Fruit fly (Drosophila melanogaster) whole organism, embryonic: ENCODE measurements around the gene kairos.

Experiments used
- Aef1 ChIP-seq: fragments of 200-800 bp; sonication (Bioruptor generic); IDR thresholded peaks from 3 replicates; pipeline ENCODE4 v1.3.6; 2022; ENCODE audit warnings: missing biosample characterization, missing genetic modification characterization
- Atf-2 ChIP-seq: fragments of 200-800 bp; sonication (Bioruptor generic); optimal IDR thresholded peaks from 2 replicates; lab custom pipeline; 2016; ENCODE audit warnings: missing biosample characterization, missing genetic modification characterization
- CG10209 ChIP-seq: fragments of 200-800 bp; sonication (Bioruptor generic); optimal IDR thresholded peaks from 3 replicates; lab custom pipeline; 2017; ENCODE audit warnings: missing biosample characterization, mild to moderate bottlenecking, missing genetic modification characterization, missing genetic modification reagents
- CG12155 ChIP-seq: fragments of 200-800 bp; sonication (Bioruptor generic); optimal IDR thresholded peaks from 3 replicates; lab custom pipeline; 2016; ENCODE audit warnings: missing biosample characterization, missing genetic modification characterization
- CG12744 ChIP-seq: fragments of 200-800 bp; sonication (Bioruptor generic); optimal IDR thresholded peaks from 2 replicates; lab custom pipeline; 2016; ENCODE audit warnings: missing biosample characterization, missing genetic modification characterization
- CG13894 ChIP-seq: fragments of 200-800 bp; sonication (Bioruptor generic); optimal IDR thresholded peaks from 3 replicates; lab custom pipeline; 2018; ENCODE audit warnings: missing biosample characterization, mild to moderate bottlenecking, missing genetic modification characterization, moderate library complexity
- CG14710 ChIP-seq: fragments of 200-800 bp; sonication (Bioruptor generic); optimal IDR thresholded peaks from 3 replicates; lab custom pipeline; 2019; ENCODE audit warnings: missing biosample characterization, mild to moderate bottlenecking, missing genetic modification characterization, moderate library complexity
- CG14965 ChIP-seq: fragments of 200-800 bp; sonication (Bioruptor generic); optimal IDR thresholded peaks from 2 replicates; lab custom pipeline; 2016; ENCODE audit warnings: missing biosample characterization, missing genetic modification characterization, borderline replicate concordance
- CG17385 ChIP-seq: fragments of 200-800 bp; sonication (Bioruptor generic); optimal IDR thresholded peaks from 3 replicates; lab custom pipeline; 2018; ENCODE audit warnings: missing biosample characterization, mild to moderate bottlenecking, missing genetic modification characterization
- CG18476 ChIP-seq: fragments of 200-800 bp; sonication (Bioruptor generic); optimal IDR thresholded peaks from 2 replicates; lab custom pipeline; 2016; ENCODE audit warnings: missing biosample characterization, mild to moderate bottlenecking, missing genetic modification characterization
- CG32532 ChIP-seq: fragments of 200-800 bp; sonication (Bioruptor generic); IDR thresholded peaks from 2 replicates; pipeline ENCODE4 v1.3.6; 2022; ENCODE audit warnings: missing biosample characterization, missing genetic modification characterization
- CG3838 ChIP-seq: fragments of 200-800 bp; sonication (Bioruptor generic); optimal IDR thresholded peaks from 3 replicates; lab custom pipeline; 2016; ENCODE audit warnings: missing biosample characterization, missing genetic modification characterization
- CG4854 ChIP-seq: fragments of 200-800 bp; sonication (Bioruptor generic); optimal IDR thresholded peaks from 2 replicates; lab custom pipeline; 2016; ENCODE audit warnings: missing biosample characterization, missing genetic modification characterization, inconsistent platforms
- CG6654 ChIP-seq: fragments of 200-800 bp; sonication (Bioruptor generic); optimal IDR thresholded peaks from 2 replicates; lab custom pipeline; 2017; ENCODE audit warnings: missing biosample characterization, mild to moderate bottlenecking, missing genetic modification characterization
- CG7271 ChIP-seq: fragments of 200-800 bp; sonication (Bioruptor generic); optimal IDR thresholded peaks from 2 replicates; lab custom pipeline; 2018; ENCODE audit warnings: missing biosample characterization, mild to moderate bottlenecking, missing genetic modification characterization, moderate library complexity
- CHES-1-like ChIP-seq: fragments of 200-800 bp; sonication (Bioruptor generic); optimal IDR thresholded peaks from 2 replicates; lab custom pipeline; 2016; ENCODE audit warnings: missing biosample characterization, missing genetic modification characterization
- CrebB ChIP-seq: fragments of 200-800 bp; sonication (Bioruptor generic); optimal IDR thresholded peaks from 3 replicates; lab custom pipeline; 2018; ENCODE audit warnings: missing biosample characterization, mild to moderate bottlenecking, missing genetic modification characterization
- D ChIP-seq, 2 experiments: fragments of 200-800 bp in 1 of 2; fragments of >200 bp in 1 of 2; sonication (Bioruptor generic) in 1 of 2; optimal IDR thresholded peaks; 2 replicates in 1 of 2; 3 replicates in 1 of 2; lab custom pipeline; 2017; ENCODE audit warnings: mild to moderate bottlenecking in 1 of 2, missing biosample characterization in 1 of 2, missing genetic modification characterization in 1 of 2, missing genetic modification reagents in 1 of 2
- Elba2 ChIP-seq: fragments of 200-800 bp; sonication (Bioruptor generic); optimal IDR thresholded peaks from 3 replicates; lab custom pipeline; 2016; ENCODE audit warnings: missing biosample characterization, missing genetic modification characterization
- HLHmδ ChIP-seq: fragments of 200-800 bp; sonication (Bioruptor generic); optimal IDR thresholded peaks from 2 replicates; lab custom pipeline; 2018; ENCODE audit warnings: missing biosample characterization, mild to moderate bottlenecking, missing genetic modification characterization, moderate library complexity
- Hey ChIP-seq: fragments of 200-800 bp; sonication (Bioruptor generic); optimal IDR thresholded peaks from 3 replicates; lab custom pipeline; 2018; ENCODE audit warnings: missing biosample characterization, mild to moderate bottlenecking, missing genetic modification characterization
- Mad ChIP-seq: fragments of 200-800 bp; sonication (Bioruptor generic); optimal IDR thresholded peaks from 2 replicates; lab custom pipeline; 2016; ENCODE audit warnings: missing biosample characterization, missing genetic modification characterization
- NC2β ChIP-seq: fragments of 200-800 bp; sonication (Bioruptor generic); optimal IDR thresholded peaks from 2 replicates; lab custom pipeline; 2016; ENCODE audit warnings: missing biosample characterization, missing genetic modification characterization
- Nf-YC ChIP-seq: fragments of 200-800 bp; optimal IDR thresholded peaks from 3 replicates; lab custom pipeline; 2019; ENCODE audit warnings: missing biosample characterization, mild to moderate bottlenecking, missing genetic modification characterization, moderate library complexity
- Oaz ChIP-seq: fragments of 200-800 bp; sonication (Bioruptor generic); IDR thresholded peaks from 2 replicates; pipeline ENCODE4 v1.3.6; 2022; ENCODE audit warnings: missing biosample characterization, missing genetic modification characterization
- Oli ChIP-seq: fragments of 200-800 bp; sonication (Bioruptor generic); optimal IDR thresholded peaks from 2 replicates; lab custom pipeline; 2018; ENCODE audit warnings: missing biosample characterization, mild to moderate bottlenecking, missing genetic modification characterization, moderate library complexity
- Opbp ChIP-seq: fragments of 200-800 bp; sonication (Bioruptor generic); IDR thresholded peaks from 3 replicates; pipeline ENCODE4 v1.3.6; 2022; ENCODE audit warnings: missing biosample characterization, missing genetic modification characterization; ENCODE audit not compliant: partially characterized antibody
- Sox102F ChIP-seq: fragments of 200-800 bp; sonication (Bioruptor generic); optimal IDR thresholded peaks from 2 replicates; lab custom pipeline; 2018; ENCODE audit warnings: missing biosample characterization, mild to moderate bottlenecking, missing genetic modification characterization, moderate library complexity
- ab ChIP-seq: fragments of 200-800 bp; sonication (Bioruptor generic); optimal IDR thresholded peaks from 2 replicates; lab custom pipeline; 2016; ENCODE audit warnings: missing biosample characterization, missing genetic modification characterization
- bigmax ChIP-seq: fragments of 200-800 bp; sonication (Bioruptor generic); optimal IDR thresholded peaks from 2 replicates; lab custom pipeline; 2018; ENCODE audit warnings: missing biosample characterization, mild to moderate bottlenecking, missing genetic modification characterization
- cwo ChIP-seq: fragments of 200-800 bp; sonication (Bioruptor generic); optimal IDR thresholded peaks from 3 replicates; lab custom pipeline; 2017; ENCODE audit warnings: missing biosample characterization, missing genetic modification characterization, mild to moderate bottlenecking, moderate library complexity, missing genetic modification reagents
- danr ChIP-seq: fragments of 200-800 bp; sonication (Bioruptor generic); IDR thresholded peaks from 2 replicates; pipeline ENCODE4 v1.3.6; 2022; ENCODE audit warnings: missing biosample characterization, missing genetic modification characterization
- ems ChIP-seq: fragments of 200-800 bp; sonication (Bioruptor generic); optimal IDR thresholded peaks from 3 replicates; lab custom pipeline; 2016; ENCODE audit warnings: missing biosample characterization, missing genetic modification characterization
- eyg ChIP-seq: fragments of 200-800 bp; sonication (Bioruptor generic); optimal IDR thresholded peaks from 3 replicates; lab custom pipeline; 2016; ENCODE audit warnings: missing biosample characterization, missing genetic modification characterization
- fd96Cb ChIP-seq: fragments of 200-800 bp; sonication (Bioruptor generic); optimal IDR thresholded peaks from 2 replicates; lab custom pipeline; 2018; ENCODE audit warnings: missing biosample characterization, mild to moderate bottlenecking, missing genetic modification characterization, moderate library complexity
- gce ChIP-seq: fragments of 200-800 bp; sonication (Bioruptor generic); IDR thresholded peaks from 3 replicates; pipeline ENCODE4 v1.3.6; 2022; ENCODE audit warnings: missing biosample characterization, missing genetic modification characterization
- gsb-n ChIP-seq: fragments of 200-800 bp; sonication (Bioruptor generic); optimal IDR thresholded peaks from 3 replicates; lab custom pipeline; 2018; ENCODE audit warnings: missing biosample characterization, mild to moderate bottlenecking, missing genetic modification characterization
- gt ChIP-seq: fragments of 200-800 bp; sonication (Bioruptor generic); IDR thresholded peaks from 2 replicates; pipeline ENCODE4 v1.3.6; 2022; ENCODE audit warnings: missing biosample characterization, missing genetic modification characterization
- hb ChIP-seq: fragments of 200-800 bp; sonication (Bioruptor generic); IDR thresholded peaks from 3 replicates; pipeline ENCODE4 v1.3.6; 2022; ENCODE audit warnings: missing biosample characterization, missing genetic modification characterization; ENCODE audit not compliant: partially characterized antibody
- inv ChIP-seq: fragments of 200-800 bp; sonication (Bioruptor generic); IDR thresholded peaks from 2 replicates; pipeline ENCODE4 v1.3.6; 2022; ENCODE audit warnings: missing biosample characterization, missing genetic modification characterization; ENCODE audit not compliant: partially characterized antibody
- luna ChIP-seq: fragments of 200-800 bp; sonication (Bioruptor generic); optimal IDR thresholded peaks from 2 replicates; lab custom pipeline; 2016; ENCODE audit warnings: missing biosample characterization, missing genetic modification characterization
- mam ChIP-seq: fragments of 200-800 bp; sonication (Bioruptor generic); optimal IDR thresholded peaks from 3 replicates; lab custom pipeline; 2016; ENCODE audit warnings: missing biosample characterization, missing genetic modification characterization
- mirr ChIP-seq: fragments of 200-800 bp; sonication (Bioruptor generic); optimal IDR thresholded peaks from 3 replicates; lab custom pipeline; 2018; ENCODE audit warnings: missing biosample characterization, mild to moderate bottlenecking, missing genetic modification characterization
- row ChIP-seq: fragments of 200-800 bp; sonication (Bioruptor generic); IDR thresholded peaks from 3 replicates; pipeline ENCODE4 v1.3.6; 2022; ENCODE audit warnings: missing biosample characterization, missing genetic modification characterization
- sens-2 ChIP-seq: fragments of 200-800 bp; sonication (Bioruptor generic); IDR thresholded peaks from 2 replicates; pipeline ENCODE4 v1.3.6; 2022; ENCODE audit warnings: missing biosample characterization, missing genetic modification characterization
- sim ChIP-seq: fragments of 200-800 bp; sonication (Bioruptor generic); IDR thresholded peaks from 2 replicates; pipeline ENCODE4 v1.3.6; 2022; ENCODE audit warnings: missing biosample characterization, missing genetic modification characterization
- tup ChIP-seq: fragments of 200-800 bp; sonication (Bioruptor generic); optimal IDR thresholded peaks from 2 replicates; lab custom pipeline; 2016; ENCODE audit warnings: missing biosample characterization, mild to moderate bottlenecking, missing genetic modification characterization, moderate library complexity
- usp ChIP-seq: fragments of >200 bp; optimal IDR thresholded peaks from 2 replicates; lab custom pipeline; 2017; ENCODE audit warnings: missing biosample characterization, missing genetic modification characterization
- wor ChIP-seq: fragments of 200-800 bp; sonication (Bioruptor generic); IDR thresholded peaks from 2 replicates; pipeline ENCODE4 v1.3.6; 2022; ENCODE audit warnings: missing biosample characterization, missing genetic modification characterization
- zen2 ChIP-seq: fragments of 200-800 bp; sonication (Bioruptor generic); IDR thresholded peaks from 3 replicates; pipeline ENCODE4 v1.3.6; 2022; ENCODE audit warnings: missing biosample characterization, missing genetic modification characterization; ENCODE audit not compliant: partially characterized antibody
- zf30C ChIP-seq: fragments of 200-800 bp; sonication (Bioruptor generic); optimal IDR thresholded peaks from 3 replicates; lab custom pipeline; 2018; ENCODE audit warnings: missing biosample characterization, mild to moderate bottlenecking, missing genetic modification characterization

The kairos gene

DNA sequence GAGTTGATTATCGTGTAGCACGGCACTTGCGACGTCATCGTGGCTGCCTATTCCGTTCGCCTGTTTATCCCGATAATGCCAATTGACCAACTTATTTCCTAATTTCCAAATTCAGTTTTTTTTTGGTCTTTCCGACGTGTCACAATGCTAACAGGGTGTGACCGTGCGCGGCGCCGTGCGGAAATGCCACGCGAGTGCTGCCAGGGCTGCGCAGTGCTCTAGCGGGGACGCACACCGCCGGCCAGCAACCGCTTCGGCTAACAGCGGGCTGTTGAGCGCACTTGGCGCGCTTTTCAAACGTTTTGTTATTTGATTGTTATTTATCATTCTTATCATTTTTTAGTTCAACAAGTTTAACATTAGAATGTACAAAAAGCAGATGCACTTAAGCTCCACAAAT is 29.1 kb upstream of the kairos start, which contains the start of gene betaCOP (continued):
- no peak for TF ChIP-seq CG3838 (GFP tag; lab: Kevin White, UChicago)
- no peak for TF ChIP-seq gsb-n
- TF ChIP-seq wor (GFP tag; lab: Robert Waterston, UW) = no peak
- no peak for TF ChIP-seq gt (GFP tag; lab: Robert Waterston, UW)
- TF ChIP-seq CG12155 (GFP tag; lab: Kevin White, UChicago) = no peak
- no peak for TF ChIP-seq Oaz
- TF ChIP-seq CG32532 (GFP tag; lab: Robert Waterston, UW) = no peak
- TF ChIP-seq CG6654 (GFP tag; lab: Kevin White, UChicago) = no peak
- peak; percentile 47 for TF ChIP-seq HLHmδ
- no peak for TF ChIP-seq tup
- TF ChIP-seq mirr (GFP tag; lab: Kevin White, UChicago) = no peak
- peak; percentile 47; the same call in 2 of the 3 replicates for TF ChIP-seq Opbp (GFP tag; lab: Robert Waterston, UW)
- no peak for TF ChIP-seq CG17385
- TF ChIP-seq Atf-2 (GFP tag; lab: Kevin White, UChicago) = no peak
- TF ChIP-seq cwo (GFP tag; lab: Kevin White, UChicago) = no peak
- no peak for TF ChIP-seq Nf-YC
- TF ChIP-seq zf30C = no peak
- TF ChIP-seq CG10209 (GFP tag; lab: Kevin White, UChicago) = no peak
- no peak for TF ChIP-seq danr (GFP tag; lab: Robert Waterston, UW)
- no peak for TF ChIP-seq CG12744 (GFP tag; lab: Kevin White, UChicago)
- no peak for TF ChIP-seq Oli (tag; lab: Kevin White, UChicago)
- no peak for TF ChIP-seq Sox102F
- no peak for TF ChIP-seq fd96Cb
- no peak for TF ChIP-seq ems (GFP tag; lab: Kevin White, UChicago)
- TF ChIP-seq ab = no peak
- TF ChIP-seq CG14965 (GFP tag; lab: Kevin White, UChicago) = no peak
- no peak for TF ChIP-seq eyg (GFP tag; lab: Kevin White, UChicago)
- TF ChIP-seq NC2β = no peak
- TF ChIP-seq bigmax (GFP tag; lab: Kevin White, UChicago) = no peak
- TF ChIP-seq Elba2 (GFP tag; lab: Kevin White, UChicago) = peak; percentile 88
- no peak for TF ChIP-seq Mad (GFP tag; lab: Kevin White, UChicago)
- no peak for TF ChIP-seq Aef1
- TF ChIP-seq CG4854 (GFP tag; lab: Kevin White, UChicago) = no peak
- TF ChIP-seq sim (GFP tag; lab: Robert Waterston, UW) = no peak
- no peak for TF ChIP-seq hb (GFP tag; lab: Robert Waterston, UW)
- no peak for TF ChIP-seq usp (GFP tag; lab: Kevin White, UChicago)
- no peak for TF ChIP-seq Hey (tag; lab: Kevin White, UChicago)
- no peak for TF ChIP-seq CrebB
- TF ChIP-seq gce = no peak
- TF ChIP-seq CG14710 (tag; lab: Kevin White, UChicago) = peak; percentile 56
- TF ChIP-seq zen2 = no peak
- no peak for TF ChIP-seq sens-2
- TF ChIP-seq row (GFP tag; lab: Robert Waterston, UW) = no peak
- no peak for TF ChIP-seq CG7271 (tag; lab: Kevin White, UChicago)
- TF ChIP-seq luna (GFP tag; lab: Kevin White, UChicago) = no peak
- no peak for TF ChIP-seq CG18476
- TF ChIP-seq CG13894 = no peak
- no peak for TF ChIP-seq inv
- TF ChIP-seq CHES-1-like (GFP tag; lab: Kevin White, UChicago) = no peak
- TF ChIP-seq mam (GFP tag; lab: Kevin White, UChicago) = no peak
- no peak for TF ChIP-seq D (optimal IDR thresholded peaks at IDR 0.05; lab: Kevin White, UChicago)
- no peak for TF ChIP-seq D (GFP tag; optimal IDR thresholded peaks at IDR 0.05; lab: Kevin White, UChicago)
